Worm (Caenorhabditis elegans): ENCODE data around the gene C25G4.17.

The C25G4.17 gene

DNA sequence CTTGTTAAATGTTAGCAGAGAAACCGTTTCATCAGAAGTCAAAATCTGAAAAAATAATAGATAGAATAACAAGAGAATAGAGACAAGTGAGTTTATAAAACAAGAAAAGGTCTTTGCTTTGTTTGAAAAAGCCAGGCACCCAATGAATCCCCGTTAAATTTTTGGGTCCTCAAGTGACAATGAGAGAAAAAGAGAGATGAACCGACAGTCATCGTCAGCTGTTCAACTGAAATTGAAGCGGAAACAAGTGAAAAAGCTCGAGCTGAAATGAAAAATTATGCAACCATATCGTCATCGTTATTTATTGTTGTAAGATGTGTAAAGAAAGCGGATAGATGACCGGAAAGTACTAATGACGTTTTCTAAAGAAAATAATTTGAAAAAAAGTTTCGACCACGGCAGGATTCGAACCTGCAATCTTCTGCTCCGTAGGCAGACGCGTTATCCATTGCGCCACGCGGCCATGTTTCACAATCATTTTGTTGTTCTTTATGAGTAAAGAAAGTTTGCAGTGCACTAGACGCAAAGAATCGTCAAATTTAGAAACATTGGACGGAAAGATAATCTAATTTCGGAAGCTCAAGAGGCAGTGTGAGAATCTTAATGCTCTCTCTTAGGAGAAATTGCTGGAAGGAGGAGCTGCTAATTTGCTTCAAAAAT lies 24.1 kb upstream of the C25G4.17 start, which contains the start of gene F08G5.3 (continued):
- TF ChIP-seq ztf-25 (GFP tag; IDR thresholded peaks at IDR 0.05) (peak; percentile 94), D2030.7 (GFP tag; IDR thresholded peaks at IDR 0.05) (peak; percentile 91), ztf-18 (tag; optimal IDR thresholded peaks at IDR 0.05) (peak; percentile 66), lsy-27 (tag; optimal IDR thresholded peaks at IDR 0.05; ENCODE audit: borderline replicate concordance, insufficient read depth) (no peak), madf-6 (GFP tag; IDR thresholded peaks at IDR 0.05) (peak; percentile 43; the same call in 1 of the 2 replicates), dpff-1 (tag; optimal IDR thresholded peaks at IDR 0.05) (no peak), Y53G8AR.9 (GFP tag; conservative IDR thresholded peaks at IDR 0.05) (no peak), F39B2.1 (GFP tag; IDR thresholded peaks at IDR 0.05) (no peak), dpl-1 (GFP tag; optimal IDR thresholded peaks at IDR 0.05) (peak; percentile 9), F52B5.7 (tag; optimal IDR thresholded peaks at IDR 0.05) (peak; percentile 43), mxl-1 (tag; optimal IDR thresholded peaks at IDR 0.05) (peak; percentile 45), lin-54 (GFP tag; optimal IDR thresholded peaks at IDR 0.05) (peak; percentile 60), ceh-79 (tag; optimal IDR thresholded peaks at IDR 0.05) (peak; percentile 27), madf-10 (tag; optimal IDR thresholded peaks at IDR 0.05) (peak; percentile 64), ceh-40 (GFP tag; IDR thresholded peaks at IDR 0.05) (0 out of 2 replicates have a peak, but pooled peaks have one; percentile 64), bed-2 (GFP tag; IDR thresholded peaks at IDR 0.05) (no peak), F57A8.1 (GFP tag; optimal IDR thresholded peaks at IDR 0.05) (no peak), tlf-1 (GFP tag; optimal IDR thresholded peaks at IDR 0.05) (peak; percentile 48), ceh-100 (GFP tag; IDR thresholded peaks at IDR 0.05) (0 out of 2 replicates have a peak, but pooled peaks have one; percentile 28), mel-28 (tag; optimal IDR thresholded peaks at IDR 0.05; ENCODE audit: borderline replicate concordance) (no peak), hlh-26 (GFP tag; conservative IDR thresholded peaks at IDR 0.05) (no peak), nhr-90 (tag; optimal IDR thresholded peaks at IDR 0.05) (peak; percentile 77), tbx-9 (tag; optimal IDR thresholded peaks at IDR 0.05; ENCODE audit: borderline replicate concordance) (no peak), Y67H2A.10 (GFP tag; conservative IDR thresholded peaks at IDR 0.05) (no peak), rec-8 (tag; optimal IDR thresholded peaks at IDR 0.05) (peak; percentile 49 to 90), gei-17 (GFP tag; optimal IDR thresholded peaks at IDR 0.05) (no peak), athp-1 (tag; optimal IDR thresholded peaks at IDR 0.05) (peak; percentile 58), hmg-1.2 (GFP tag; IDR thresholded peaks at IDR 0.05) (peak; percentile 67), madf-3 (GFP tag; IDR thresholded peaks at IDR 0.05) (0 out of 2 replicates have a peak, but pooled peaks have one; percentile 47), Y79H2A.3 (GFP tag; conservative IDR thresholded peaks at IDR 0.05) (no peak), cebp-1 (GFP tag; IDR thresholded peaks at IDR 0.05) (peak; percentile 70), cebp-1 (tag; optimal IDR thresholded peaks at IDR 0.05) (peak; percentile 85), egrh-3 (GFP tag; IDR thresholded peaks at IDR 0.05) (peak; percentile 49), F57C9.4 (tag; optimal IDR thresholded peaks at IDR 0.05) (no peak), B0019.2 (GFP tag; conservative IDR thresholded peaks at IDR 0.05) (peak; percentile 60; the same call in 1 of the 2 replicates), him-1 (tag; optimal IDR thresholded peaks at IDR 0.05) (peak; percentile 88), T26A5.8 (tag; optimal IDR thresholded peaks at IDR 0.05) (peak; percentile 45), C17E4.6 (GFP tag; IDR thresholded peaks at IDR 0.05) (0 out of 2 replicates have a peak, but pooled peaks have one; percentile 33), sptf-2 (GFP tag; optimal IDR thresholded peaks at IDR 0.05) (no peak), K11D2.4 (GFP tag; IDR thresholded peaks at IDR 0.05) (no peak), Y56A3A.18 (GFP tag; IDR thresholded peaks at IDR 0.05) (0 out of 2 replicates have a peak, but pooled peaks have one; percentile 62), efl-1 (GFP tag; optimal IDR thresholded peaks at IDR 0.05) (no peak), B0035.1 (tag; optimal IDR thresholded peaks at IDR 0.05) (no peak), snpc-4 (GFP tag; optimal IDR thresholded peaks at IDR 0.05) (peak; percentile 82), snpc-4 (tag; optimal IDR thresholded peaks at IDR 0.05) (peak; percentile 14 to 81 (median 64)), mcd-1 (GFP tag; IDR thresholded peaks at IDR 0.05) (peak; percentile 56), F23B12.7 (tag; optimal IDR thresholded peaks at IDR 0.05; ENCODE audit: insufficient read depth) (peak; percentile 73)
